Worm (Caenorhabditis elegans) whole organism, L1 larva: Measurements from ENCODE around the gene C26D10.3.

Experiments used
- C04F5.9 ChIP-seq: sonication (generic microtip); optimal IDR thresholded peaks from 2 replicates; lab custom pipeline; 2016; ENCODE audit warnings: missing genetic modification characterization, missing compliant biosample characterization
- C34B4.2 ChIP-seq: sonication (generic microtip); optimal IDR thresholded peaks from 2 replicates; lab custom pipeline; 2017; ENCODE audit warnings: mild to moderate bottlenecking, missing genetic modification characterization, missing compliant biosample characterization
- F16B12.6 ChIP-seq: fragments of 150-350 bp; optimal IDR thresholded peaks from 2 replicates; lab custom pipeline; 2014; ENCODE audit warnings: missing biosample characterization, missing genetic modification characterization
- Y116A8C.19 ChIP-seq: sonication (generic microtip); optimal IDR thresholded peaks from 2 replicates; lab custom pipeline; 2016; ENCODE audit warnings: missing compliant biosample characterization, missing genetic modification characterization, borderline replicate concordance
- aha-1 ChIP-seq: fragments of 150-350 bp; optimal IDR thresholded peaks from 2 replicates; lab custom pipeline; 2014; ENCODE audit warnings: missing biosample characterization, missing genetic modification characterization
- alr-1 ChIP-seq: fragments of 200-800 bp; sonication (Bioruptor generic); optimal IDR thresholded peaks from 2 replicates; lab custom pipeline; 2018; ENCODE audit warnings: borderline replicate concordance, mild to moderate bottlenecking, missing genetic modification characterization, missing compliant biosample characterization
- ama-1 ChIP-seq: fragments of 150-350 bp; optimal IDR thresholded peaks from 2 replicates; lab custom pipeline; 2014
- ceh-63 ChIP-seq: fragments of 200-800 bp; sonication (Bioruptor generic); optimal IDR thresholded peaks from 2 replicates; lab custom pipeline; 2018; ENCODE audit warnings: mild to moderate bottlenecking, missing genetic modification characterization, missing compliant biosample characterization
- ceh-88 ChIP-seq: fragments of 200-800 bp; sonication (Bioruptor generic); IDR thresholded peaks from 2 replicates; pipeline ENCODE4 v1.3.6; 2022; ENCODE audit warnings: missing genetic modification characterization, missing compliant biosample characterization
- ceh-90 ChIP-seq: sonication (generic microtip); optimal IDR thresholded peaks from 2 replicates; lab custom pipeline; 2016; ENCODE audit warnings: missing genetic modification characterization, missing compliant biosample characterization
- ces-1 ChIP-seq: fragments of 150-350 bp; optimal IDR thresholded peaks from 2 replicates; lab custom pipeline; 2014; ENCODE audit warnings: missing biosample characterization, missing genetic modification reagents, missing genetic modification characterization
- dpl-1 ChIP-seq, 3 experiments: fragments of 150-350 bp in 2 of 3; sonication (generic microtip) in 1 of 3; optimal IDR thresholded peaks; 2 replicates each; lab custom pipeline; 2014 to 2017; ENCODE audit warnings: missing biosample characterization in 3 of 3, missing genetic modification characterization in 3 of 3, missing genetic modification reagents in 3 of 3
- dsc-1 ChIP-seq: sonication (generic microtip); optimal IDR thresholded peaks from 2 replicates; lab custom pipeline; 2016; ENCODE audit warnings: mild to moderate bottlenecking, missing genetic modification characterization, missing compliant biosample characterization
- efl-3 ChIP-seq: fragments of 200-800 bp; sonication (Bioruptor generic); optimal IDR thresholded peaks from 2 replicates; lab custom pipeline; 2018; ENCODE audit warnings: mild to moderate bottlenecking, missing genetic modification characterization, missing compliant biosample characterization
- egl-13 ChIP-seq: sonication (generic microtip); optimal IDR thresholded peaks from 2 replicates; lab custom pipeline; 2016; ENCODE audit warnings: missing genotype, missing genetic modification reagents, missing genetic modification characterization, missing compliant biosample characterization
- egl-27 ChIP-seq, 2 experiments: fragments of 150-350 bp in 1 of 2; sonication (generic microtip); optimal IDR thresholded peaks; 3 replicates each; lab custom pipeline; 2017 to 2018; ENCODE audit warnings: missing biosample characterization in 2 of 2, missing genetic modification characterization in 2 of 2, missing genetic modification reagents in 2 of 2
- elt-3 ChIP-seq, 6 experiments: fragments of 150-350 bp in 1 of 6; sonication (generic microtip); optimal IDR thresholded peaks; 2 replicates each; lab custom pipeline; 2017 to 2018; ENCODE audit warnings: missing biosample characterization in 6 of 6, missing genetic modification characterization in 6 of 6, inconsistent platforms in 1 of 6
- ets-5 ChIP-seq: fragments of 200-800 bp; sonication (Bioruptor generic); IDR thresholded peaks from 2 replicates; pipeline ENCODE4 v1.3.6; 2022; ENCODE audit warnings: missing genetic modification characterization, missing compliant biosample characterization
- fkh-4 ChIP-seq: sonication (generic microtip); optimal IDR thresholded peaks from 2 replicates; lab custom pipeline; 2016; ENCODE audit warnings: missing compliant biosample characterization, missing genetic modification characterization, borderline replicate concordance
- fos-1 ChIP-seq: fragments of 150-350 bp; optimal IDR thresholded peaks from 2 replicates; lab custom pipeline; 2014; ENCODE audit warnings: missing biosample characterization, missing genetic modification characterization
- hlh-17 ChIP-seq: fragments of 200-800 bp; sonication (Bioruptor generic); optimal IDR thresholded peaks from 2 replicates; lab custom pipeline; 2018; ENCODE audit warnings: missing genetic modification characterization, mild to moderate bottlenecking, missing compliant biosample characterization, moderate library complexity, borderline replicate concordance
- hlh-4 ChIP-seq: sonication (generic microtip); optimal IDR thresholded peaks from 2 replicates; lab custom pipeline; 2016; ENCODE audit warnings: mild to moderate bottlenecking, missing genetic modification characterization, missing compliant biosample characterization
- hpl-2 ChIP-seq: fragments of 150-350 bp; optimal IDR thresholded peaks from 2 replicates; lab custom pipeline; 2014; ENCODE audit warnings: missing biosample characterization, missing genetic modification reagents, missing genetic modification characterization
- irx-1 ChIP-seq: sonication (generic microtip); optimal IDR thresholded peaks from 2 replicates; lab custom pipeline; 2016; ENCODE audit warnings: missing genetic modification characterization, missing compliant biosample characterization
- lin-14 ChIP-seq: fragments of 200-800 bp; sonication (Bioruptor generic); optimal IDR thresholded peaks from 2 replicates; lab custom pipeline; 2018; ENCODE audit warnings: mild to moderate bottlenecking, missing genetic modification characterization, moderate library complexity, missing compliant biosample characterization
- lin-15B ChIP-seq: fragments of 150-350 bp; sonication (generic microtip); optimal IDR thresholded peaks from 3 replicates; lab custom pipeline; 2014; ENCODE audit warnings: missing biosample characterization, missing genetic modification characterization
- lin-39 ChIP-seq: fragments of 150-350 bp; optimal IDR thresholded peaks from 2 replicates; lab custom pipeline; 2014; ENCODE audit warnings: missing biosample characterization, missing genetic modification reagents, missing genetic modification characterization
- mef-2 ChIP-seq: fragments of 150-350 bp; optimal IDR thresholded peaks from 2 replicates; lab custom pipeline; 2014; ENCODE audit warnings: missing biosample characterization, missing genetic modification characterization
- mep-1 ChIP-seq: fragments of 150-350 bp; optimal IDR thresholded peaks from 2 replicates; lab custom pipeline; 2014; ENCODE audit warnings: missing biosample characterization, missing genetic modification characterization
- nhr-12 ChIP-seq: sonication (generic microtip); optimal IDR thresholded peaks from 2 replicates; lab custom pipeline; 2017; ENCODE audit warnings: missing biosample characterization, missing genetic modification characterization
- nhr-19 ChIP-seq: fragments of 200-800 bp; sonication (Bioruptor generic); conservative IDR thresholded peaks from 2 replicates; pipeline ENCODE4 v1.3.6; 2022; ENCODE audit warnings: missing genetic modification characterization, missing compliant biosample characterization
- nhr-237 ChIP-seq: fragments of 150-350 bp; optimal IDR thresholded peaks from 2 replicates; lab custom pipeline; 2014; ENCODE audit warnings: missing biosample characterization, missing genetic modification characterization
- nhr-28 ChIP-seq: fragments of 150-350 bp; optimal IDR thresholded peaks from 2 replicates; lab custom pipeline; 2014; ENCODE audit warnings: missing biosample characterization, missing genetic modification characterization
- nhr-76 ChIP-seq: sonication (generic microtip); optimal IDR thresholded peaks from 2 replicates; lab custom pipeline; 2017; ENCODE audit warnings: missing biosample characterization, missing genetic modification characterization
- nhr-77 ChIP-seq: fragments of 150-350 bp; optimal IDR thresholded peaks from 2 replicates; lab custom pipeline; 2014; ENCODE audit warnings: missing biosample characterization, missing genetic modification characterization
- nhr-84 ChIP-seq: sonication (generic microtip); optimal IDR thresholded peaks from 2 replicates; lab custom pipeline; 2017; ENCODE audit warnings: missing biosample characterization, missing genetic modification characterization
- nhr-85 ChIP-seq: sonication (generic microtip); peaks from one replicate; lab custom pipeline; 2016; ENCODE audit warnings: missing genetic modification characterization, inconsistent platforms, missing compliant biosample characterization
- pag-3 ChIP-seq: sonication (generic microtip); optimal IDR thresholded peaks from 2 replicates; lab custom pipeline; 2017; ENCODE audit warnings: missing genetic modification characterization, mild to moderate bottlenecking, missing compliant biosample characterization, antibody characterized with exemption, borderline replicate concordance; ENCODE audit not compliant: insufficient read depth
- pax-3 ChIP-seq: fragments of 200-800 bp; sonication (Bioruptor generic); optimal IDR thresholded peaks from 2 replicates; lab custom pipeline; 2018; ENCODE audit warnings: mild to moderate bottlenecking, missing genetic modification characterization, moderate library complexity, missing compliant biosample characterization
- rnt-1 ChIP-seq: sonication (generic microtip); optimal IDR thresholded peaks from 2 replicates; lab custom pipeline; 2016; ENCODE audit warnings: mild to moderate bottlenecking, missing genetic modification characterization, moderate library complexity, missing compliant biosample characterization
- skn-1 ChIP-seq: fragments of 150-350 bp; optimal IDR thresholded peaks from 2 replicates; lab custom pipeline; 2014; ENCODE audit warnings: missing biosample characterization, missing genetic modification characterization
- snpc-4 ChIP-seq: fragments of 150-350 bp; optimal IDR thresholded peaks from 2 replicates; lab custom pipeline; 2014; ENCODE audit warnings: missing biosample characterization, missing genetic modification characterization
- snu-23 ChIP-seq: sonication (generic microtip); optimal IDR thresholded peaks from 2 replicates; lab custom pipeline; 2016; ENCODE audit warnings: missing genetic modification characterization, missing compliant biosample characterization
- sox-4 ChIP-seq: sonication (generic microtip); optimal IDR thresholded peaks from 2 replicates; lab custom pipeline; 2016; ENCODE audit warnings: missing genetic modification characterization, missing compliant biosample characterization
- sptf-1 ChIP-seq: fragments of 150-350 bp; optimal IDR thresholded peaks from 2 replicates; lab custom pipeline; 2014; ENCODE audit warnings: missing biosample characterization, missing genetic modification characterization
- tbx-2 ChIP-seq: sonication (generic microtip); optimal IDR thresholded peaks from 2 replicates; lab custom pipeline; 2016; ENCODE audit warnings: missing genetic modification characterization, missing compliant biosample characterization
- tlp-1 ChIP-seq: fragments of 150-350 bp; optimal IDR thresholded peaks from 2 replicates; lab custom pipeline; 2014; ENCODE audit warnings: missing biosample characterization, missing genetic modification characterization
- unc-86 ChIP-seq: sonication (generic microtip); optimal IDR thresholded peaks from 2 replicates; lab custom pipeline; 2016; ENCODE audit warnings: missing genetic modification characterization, missing compliant biosample characterization
- unc-98 ChIP-seq: fragments of 200-800 bp; sonication (Bioruptor generic); IDR thresholded peaks from 2 replicates; pipeline ENCODE4 v1.3.6; 2022; ENCODE audit warnings: missing genetic modification characterization, missing compliant biosample characterization
- xbp-1 ChIP-seq: sonication (generic microtip); optimal IDR thresholded peaks from 2 replicates; lab custom pipeline; 2016; ENCODE audit warnings: missing genetic modification characterization, missing compliant biosample characterization
- zag-1 ChIP-seq: fragments of 150-350 bp; optimal IDR thresholded peaks from 2 replicates; lab custom pipeline; 2014; ENCODE audit warnings: missing biosample characterization, missing genetic modification characterization
- ztf-11 ChIP-seq, 2 experiments: sonication (generic microtip); optimal IDR thresholded peaks; 2 replicates each; lab custom pipeline; 2016 to 2017; ENCODE audit warnings: missing genetic modification characterization in 2 of 2, missing biosample characterization in 1 of 2, missing compliant biosample characterization in 1 of 2
- ztf-4 ChIP-seq: fragments of 150-350 bp; optimal IDR thresholded peaks from 2 replicates; lab custom pipeline; 2014; ENCODE audit warnings: missing biosample characterization, missing genetic modification characterization

Gene C26D10.3

ce11 chrII:8328820-8329339, 3.7 kb downstream of the C26D10.3 start, which contains the start of gene hel-1:
Gene hel-1, minus strand, starts transcription at chrII:8328870.
- peak; percentile 84 for TF ChIP-seq nhr-19
- peak; percentile 72 for TF ChIP-seq nhr-237 (tag; lab: Kevin White, UChicago)
- TF ChIP-seq ztf-4 (tag; lab: Kevin White, UChicago): peak; percentile 11
- TF ChIP-seq sptf-1 (tag; lab: Kevin White, UChicago): no peak
- no peak for TF ChIP-seq ets-5 (GFP tag; lab: Robert Waterston, UW)
- peak; percentile 64 for TF ChIP-seq C04F5.9 (tag; lab: Kevin White, UChicago)
- no peak for TF ChIP-seq mef-2 (tag; lab: Kevin White, UChicago)
- TF ChIP-seq unc-98: no peak
- TF ChIP-seq hlh-4: no peak
- no peak for TF ChIP-seq hlh-17 (GFP tag; lab: Kevin White, UChicago)
- TF ChIP-seq nhr-12 (tag; lab: Kevin White, UChicago): no peak
- TF ChIP-seq ztf-11 (tag; optimal IDR thresholded peaks at IDR 0.05; lab: Kevin White, UChicago): peak in 1 of 2 experiments; percentile 47
- TF ChIP-seq pag-3 (tag; lab: Kevin White, UChicago): no peak
- TF ChIP-seq F16B12.6: peak; percentile 63
- TF ChIP-seq aha-1 (tag; lab: Kevin White, UChicago): no peak
- TF ChIP-seq zag-1 (tag; lab: Kevin White, UChicago): peak; percentile 27
- TF ChIP-seq ceh-63 (GFP tag; lab: Kevin White, UChicago): no peak
- no peak for TF ChIP-seq tlp-1 (tag; lab: Kevin White, UChicago)
- no peak for TF ChIP-seq efl-3
- no peak for TF ChIP-seq egl-27 (tag; optimal IDR thresholded peaks at IDR 0.05; lab: Kevin White, UChicago)
- TF ChIP-seq ceh-90 (tag; lab: Kevin White, UChicago): no peak
- peak; percentile 93 to 95 (median 93) for TF ChIP-seq dpl-1 (GFP tag; optimal IDR thresholded peaks at IDR 0.05; lab: Kevin White, UChicago)
- TF ChIP-seq ceh-88 (GFP tag; lab: Robert Waterston, UW): no peak
- TF ChIP-seq fkh-4 (tag; lab: Kevin White, UChicago): peak; percentile 18
- peak; percentile 88 for TF ChIP-seq snu-23 (GFP tag; lab: Kevin White, UChicago)
- peak; percentile 83 for TF ChIP-seq xbp-1 (tag; lab: Kevin White, UChicago)
- TF ChIP-seq dsc-1 (tag; lab: Kevin White, UChicago): peak; percentile 74
- TF ChIP-seq C34B4.2 (tag; lab: Kevin White, UChicago): no peak
- TF ChIP-seq ces-1 (GFP tag; lab: Kevin White, UChicago): no peak
- TF ChIP-seq elt-3 (tag; optimal IDR thresholded peaks at IDR 0.05; lab: Kevin White, UChicago): peak in 3 of 6 experiments; percentile 25 to 63 (median 47)
- TF ChIP-seq nhr-76 (tag; lab: Kevin White, UChicago): no peak
- peak; percentile 25 for TF ChIP-seq fos-1
- peak; percentile 87 for TF ChIP-seq lin-14 (GFP tag; lab: Kevin White, UChicago)
- peak; percentile 82 for TF ChIP-seq nhr-85
- peak; percentile 8 for TF ChIP-seq ama-1 (lab: Kevin White, UChicago)
- peak; percentile 69 for TF ChIP-seq nhr-77 (tag; lab: Kevin White, UChicago)
- TF ChIP-seq alr-1 (tag; lab: Kevin White, UChicago): no peak
- peak; percentile 97 for TF ChIP-seq lin-39 (tag; lab: Kevin White, UChicago)
- TF ChIP-seq hpl-2 (GFP tag; lab: Kevin White, UChicago): no peak
- no peak for TF ChIP-seq nhr-28 (tag; lab: Kevin White, UChicago)
- TF ChIP-seq pax-3: no peak
- peak; percentile 75 for TF ChIP-seq skn-1 (tag; lab: Kevin White, UChicago)
- TF ChIP-seq sox-4 (tag; lab: Kevin White, UChicago): no peak
- no peak for TF ChIP-seq Y116A8C.19 (tag; lab: Kevin White, UChicago)
- no peak for TF ChIP-seq nhr-84 (tag; lab: Kevin White, UChicago)
- TF ChIP-seq lin-15B: peak; percentile 82
- TF ChIP-seq unc-86: peak; percentile 55
- no peak for TF ChIP-seq snpc-4 (tag; lab: Kevin White, UChicago)
- TF ChIP-seq irx-1: peak; percentile 39
- peak; percentile 87 for TF ChIP-seq mep-1 (tag; lab: Kevin White, UChicago)
- peak; percentile 92 for TF ChIP-seq rnt-1 (tag; lab: Kevin White, UChicago)
- peak; percentile 76 for TF ChIP-seq tbx-2
- peak; percentile 2 for TF ChIP-seq egl-13 (tag; lab: Kevin White, UChicago)
